Worm (Caenorhabditis elegans) whole organism, young adult: ENCODE results near the gene Y7A5A.8.

Experiments
- B0035.1 ChIP-seq: sonication (generic microtip); optimal IDR thresholded peaks from 2 replicates; lab custom pipeline; 2016; ENCODE audit warnings: missing genetic modification characterization, mild to moderate bottlenecking, missing compliant biosample characterization, missing genotype, missing genetic modification reagents
- B0261.1 ChIP-seq: sonication (generic microtip); optimal IDR thresholded peaks from 2 replicates; lab custom pipeline; 2016; ENCODE audit warnings: mild to moderate bottlenecking, missing genetic modification characterization, moderate library complexity, missing compliant biosample characterization
- B0336.3 ChIP-seq: fragments of 200-800 bp; sonication (Bioruptor generic); IDR thresholded peaks from 2 replicates; pipeline ENCODE4 v1.3.6; 2022; ENCODE audit warnings: missing genetic modification characterization, missing compliant biosample characterization
- C17E4.6 ChIP-seq: fragments of 200-800 bp; sonication (Bioruptor generic); IDR thresholded peaks from 2 replicates; pipeline ENCODE4 v1.3.6; 2022; ENCODE audit warnings: missing genetic modification reagents, missing genetic modification characterization, missing compliant biosample characterization
- F33H1.4 ChIP-seq: fragments of 200-800 bp; sonication (Bioruptor generic); IDR thresholded peaks from 2 replicates; pipeline ENCODE4 v1.3.6; 2022; ENCODE audit warnings: missing genetic modification reagents, missing genetic modification characterization, missing compliant biosample characterization
- F39B2.1 ChIP-seq: fragments of 200-800 bp; sonication (Bioruptor generic); IDR thresholded peaks from 2 replicates; pipeline ENCODE4 v1.3.6; 2022; ENCODE audit warnings: missing genetic modification reagents, missing genetic modification characterization, missing compliant biosample characterization
- F55B11.4 ChIP-seq: sonication (generic microtip); optimal IDR thresholded peaks from 2 replicates; lab custom pipeline; 2016; ENCODE audit warnings: missing compliant biosample characterization, missing genetic modification characterization, borderline replicate concordance; ENCODE audit not compliant: insufficient read depth
- F57A8.1 ChIP-seq: fragments of 200-800 bp; sonication (Bioruptor generic); optimal IDR thresholded peaks from 2 replicates; lab custom pipeline; 2018; ENCODE audit warnings: mild to moderate bottlenecking, missing genetic modification characterization, moderate library complexity, missing compliant biosample characterization
- K11D2.4 ChIP-seq: fragments of 200-800 bp; sonication (Bioruptor generic); IDR thresholded peaks from 2 replicates; pipeline ENCODE4 v1.3.6; 2022; ENCODE audit warnings: missing genetic modification reagents, missing genetic modification characterization, missing compliant biosample characterization
- Y53F4B.3 ChIP-seq: fragments of 200-800 bp; sonication (Bioruptor generic); IDR thresholded peaks from 2 replicates; pipeline ENCODE4 v1.3.6; 2022; ENCODE audit warnings: missing genetic modification reagents, missing genetic modification characterization, missing compliant biosample characterization
- Y79H2A.3 ChIP-seq: fragments of 200-800 bp; sonication (Bioruptor generic); conservative IDR thresholded peaks from 2 replicates; pipeline ENCODE4 v1.3.6; 2022; ENCODE audit warnings: missing genetic modification reagents, missing genetic modification characterization, missing compliant biosample characterization
- akir-1 ChIP-seq: fragments of 200-800 bp; sonication (Bioruptor generic); optimal IDR thresholded peaks from 2 replicates; lab custom pipeline; 2018; ENCODE audit warnings: mild to moderate bottlenecking, missing genetic modification characterization, moderate library complexity, missing compliant biosample characterization
- ama-1 ChIP-seq, 3 experiments: fragments of 150-350 bp in 1 of 3; sonication (generic microtip) in 2 of 3; optimal IDR thresholded peaks; 2 replicates each; lab custom pipeline; 2014 to 2018; ENCODE audit warnings: missing biosample characterization in 2 of 3, missing genetic modification characterization in 2 of 3, missing genetic modification reagents in 2 of 3
- aptf-2 ChIP-seq: fragments of 200-800 bp; sonication (Bioruptor generic); conservative IDR thresholded peaks from 2 replicates; pipeline ENCODE4 v1.3.6; 2022; ENCODE audit warnings: missing genetic modification reagents, missing genetic modification characterization, missing compliant biosample characterization
- bed-2 ChIP-seq: fragments of 200-800 bp; sonication (Bioruptor generic); IDR thresholded peaks from 2 replicates; pipeline ENCODE4 v1.3.6; 2022; ENCODE audit warnings: missing genetic modification reagents, missing genetic modification characterization, missing compliant biosample characterization
- cebp-1 ChIP-seq, 2 experiments: fragments of 200-800 bp in 1 of 2; sonication (Bioruptor generic) in 1 of 2; sonication (generic microtip) in 1 of 2; IDR thresholded peaks in 1 of 2; optimal IDR thresholded peaks in 1 of 2; 2 replicates each; pipeline versions ENCODE4 v1.3.6 to Lab custom; 2017 to 2022; ENCODE audit warnings: missing compliant biosample characterization in 2 of 2, missing genetic modification characterization in 2 of 2, mild to moderate bottlenecking in 1 of 2, missing genetic modification reagents in 1 of 2, moderate library complexity in 1 of 2
- ceh-58 ChIP-seq: fragments of 200-800 bp; sonication (Bioruptor generic); IDR thresholded peaks from 2 replicates; pipeline ENCODE4 v1.3.6; 2022; ENCODE audit warnings: missing genetic modification characterization, missing compliant biosample characterization
- ceh-91 ChIP-seq: fragments of 200-800 bp; sonication (Bioruptor generic); IDR thresholded peaks from 2 replicates; pipeline ENCODE4 v1.3.6; 2022; ENCODE audit warnings: missing genetic modification reagents, missing genetic modification characterization, missing compliant biosample characterization
- die-1 ChIP-seq: sonication (generic microtip); optimal IDR thresholded peaks from 2 replicates; lab custom pipeline; 2016; ENCODE audit warnings: missing genotype, mild to moderate bottlenecking, missing genetic modification characterization, missing compliant biosample characterization
- ekl-4 ChIP-seq: fragments of 200-800 bp; sonication (Bioruptor generic); IDR thresholded peaks from 2 replicates; pipeline ENCODE4 v1.3.6; 2022; ENCODE audit warnings: missing genetic modification reagents, missing genetic modification characterization, missing compliant biosample characterization
- ets-4 ChIP-seq: fragments of 200-800 bp; sonication (Bioruptor generic); optimal IDR thresholded peaks from 2 replicates; lab custom pipeline; 2018; ENCODE audit warnings: mild to moderate bottlenecking, missing genetic modification characterization, missing compliant biosample characterization
- hlh-26 ChIP-seq: fragments of 200-800 bp; sonication (Bioruptor generic); conservative IDR thresholded peaks from 2 replicates; pipeline ENCODE4 v1.3.6; 2022; ENCODE audit warnings: missing genetic modification reagents, missing genetic modification characterization, missing compliant biosample characterization
- hmg-1.2 ChIP-seq: fragments of 200-800 bp; sonication (Bioruptor generic); IDR thresholded peaks from 2 replicates; pipeline ENCODE4 v1.3.6; 2022; ENCODE audit warnings: missing genetic modification reagents, missing genetic modification characterization, missing compliant biosample characterization
- hsf-1 ChIP-seq: fragments of 200-800 bp; sonication (Bioruptor generic); IDR thresholded peaks from 2 replicates; pipeline ENCODE4 v1.3.6; 2022; ENCODE audit warnings: missing genetic modification reagents, missing genetic modification characterization, missing compliant biosample characterization
- lin-26 ChIP-seq: fragments of 200-800 bp; sonication (Bioruptor generic); IDR thresholded peaks from 2 replicates; pipeline ENCODE4 v1.3.6; 2022; ENCODE audit warnings: missing genetic modification reagents, missing genetic modification characterization, missing compliant biosample characterization
- lsy-27 ChIP-seq: sonication (generic microtip); optimal IDR thresholded peaks from 2 replicates; lab custom pipeline; 2017; ENCODE audit warnings: missing genetic modification characterization, mild to moderate bottlenecking, missing compliant biosample characterization, antibody characterized with exemption, missing genotype, borderline replicate concordance; ENCODE audit not compliant: insufficient read depth
- madf-10 ChIP-seq: sonication (generic microtip); optimal IDR thresholded peaks from 2 replicates; lab custom pipeline; 2016; ENCODE audit warnings: mild to moderate bottlenecking, missing genetic modification characterization, missing compliant biosample characterization
- madf-6 ChIP-seq: fragments of 200-800 bp; sonication (Bioruptor generic); IDR thresholded peaks from 2 replicates; pipeline ENCODE4 v1.3.6; 2022; ENCODE audit warnings: missing genetic modification reagents, missing genetic modification characterization, missing compliant biosample characterization
- madf-8 ChIP-seq: fragments of 200-800 bp; sonication (Bioruptor generic); conservative IDR thresholded peaks from 2 replicates; pipeline ENCODE4 v1.3.6; 2022; ENCODE audit warnings: missing genetic modification reagents, missing genetic modification characterization, missing compliant biosample characterization
- mel-28 ChIP-seq: sonication (generic microtip); optimal IDR thresholded peaks from 2 replicates; lab custom pipeline; 2016; ENCODE audit warnings: borderline replicate concordance, mild to moderate bottlenecking, missing genetic modification characterization, missing compliant biosample characterization
- mes-4 ChIP-seq: sonication (generic microtip); optimal IDR thresholded peaks from 2 replicates; lab custom pipeline; 2016; ENCODE audit warnings: missing genotype, missing genetic modification characterization, missing compliant biosample characterization
- nfya-1 ChIP-seq: sonication (generic microtip); optimal IDR thresholded peaks from 2 replicates; lab custom pipeline; 2017; ENCODE audit warnings: antibody characterized with exemption, missing compliant biosample characterization, missing genetic modification characterization, borderline replicate concordance; ENCODE audit not compliant: insufficient read depth
- nfyb-1 ChIP-seq: fragments of 200-800 bp; sonication (Bioruptor generic); IDR thresholded peaks from 2 replicates; pipeline ENCODE4 v1.3.6; 2022; ENCODE audit warnings: missing genetic modification reagents, missing genetic modification characterization, missing compliant biosample characterization
- nhr-80 ChIP-seq: sonication (generic microtip); optimal IDR thresholded peaks from 2 replicates; lab custom pipeline; 2016; ENCODE audit warnings: missing genetic modification characterization, missing compliant biosample characterization
- rcor-1 ChIP-seq: fragments of 200-800 bp; sonication (Bioruptor generic); IDR thresholded peaks from 2 replicates; pipeline ENCODE4 v1.3.6; 2022; ENCODE audit warnings: missing genetic modification reagents, missing genetic modification characterization, missing compliant biosample characterization
- rec-8 ChIP-seq, 2 experiments: sonication (generic microtip); optimal IDR thresholded peaks; 2 replicates each; lab custom pipeline; 2016; ENCODE audit warnings: mild to moderate bottlenecking in 2 of 2, missing genetic modification characterization in 2 of 2, missing genetic modification reagents in 2 of 2, missing genotype in 2 of 2, missing biosample characterization in 1 of 2, missing compliant biosample characterization in 1 of 2, moderate library complexity in 1 of 2
- rpc-1 ChIP-seq, 2 experiments: fragments of 150-350 bp in 1 of 2; sonication (generic microtip) in 1 of 2; optimal IDR thresholded peaks; 2 replicates each; lab custom pipeline; 2014 to 2018; ENCODE audit warnings: missing biosample characterization in 1 of 2, missing genetic modification characterization in 1 of 2, missing genetic modification reagents in 1 of 2, missing genotype in 1 of 2
- sea-2 ChIP-seq: fragments of 200-800 bp; sonication (Bioruptor generic); IDR thresholded peaks from 2 replicates; pipeline ENCODE4 v1.3.6; 2022; ENCODE audit warnings: missing genetic modification characterization, missing compliant biosample characterization
- snpc-4 ChIP-seq, 5 experiments: fragments of 150-350 bp in 1 of 5; sonication (generic microtip) in 4 of 5; optimal IDR thresholded peaks; 2 replicates each; lab custom pipeline; 2014 to 2018; ENCODE audit warnings: missing genetic modification characterization in 5 of 5, missing biosample characterization in 3 of 5, antibody characterized with exemption in 2 of 5, mild to moderate bottlenecking in 2 of 5, missing compliant biosample characterization in 2 of 5, missing genotype in 2 of 5, moderate library complexity in 2 of 5, missing genetic modification reagents in 1 of 5
- tbp1 ChIP-seq: fragments of 200-800 bp; sonication (Bioruptor generic); optimal IDR thresholded peaks from 2 replicates; lab custom pipeline; 2018; ENCODE audit warnings: mild to moderate bottlenecking, missing genetic modification characterization, missing compliant biosample characterization
- ztf-25 ChIP-seq: fragments of 200-800 bp; sonication (Bioruptor generic); IDR thresholded peaks from 2 replicates; pipeline ENCODE4 v1.3.6; 2022; ENCODE audit warnings: missing genetic modification reagents, missing genetic modification characterization, missing compliant biosample characterization
- ztf-26 ChIP-seq: sonication (generic microtip); optimal IDR thresholded peaks from 2 replicates; lab custom pipeline; 2017; ENCODE audit warnings: missing genetic modification characterization, missing compliant biosample characterization

Y7A5A.8 gene

DNA sequence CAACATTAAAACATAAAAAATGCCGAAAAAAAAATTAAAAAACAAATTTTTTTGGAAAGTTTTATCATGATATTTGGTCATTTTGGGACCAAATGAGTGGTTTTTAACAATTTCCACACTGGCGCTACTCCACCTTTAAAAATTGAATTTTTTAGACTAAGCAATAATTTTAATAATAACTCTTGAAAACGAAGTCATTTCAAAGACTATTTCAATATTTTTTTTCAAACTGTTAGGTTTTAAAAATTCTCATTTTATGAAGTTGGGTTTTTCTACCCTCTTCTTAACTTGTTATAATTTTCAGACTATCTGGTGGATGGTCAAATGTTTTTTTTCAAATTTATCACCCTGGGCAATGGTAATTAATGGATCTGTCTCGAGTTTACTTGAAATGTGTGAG is at the start of gene Y7A5A.8:
Gene Y7A5A.8, plus strand, starts transcription at position 301 of the 400 bp plus-strand sequence.
- TF ChIP-seq F33H1.4 (GFP tag; lab: Robert Waterston, UW) (no peak), ets-4 (GFP tag; lab: Kevin White, UChicago) (no peak), rpc-1 (optimal IDR thresholded peaks at IDR 0.05; lab: Kevin White, UChicago) (no peak), rpc-1 (tag; optimal IDR thresholded peaks at IDR 0.05; lab: Kevin White, UChicago) (no peak), madf-8 (GFP tag; lab: Robert Waterston, UW) (no peak), B0336.3 (GFP tag; lab: Robert Waterston, UW) (no peak), ceh-58 (GFP tag; lab: Robert Waterston, UW) (no peak), akir-1 (no peak), C17E4.6 (GFP tag; lab: Robert Waterston, UW) (no peak), aptf-2 (GFP tag; lab: Robert Waterston, UW) (no peak), lin-26 (GFP tag; lab: Robert Waterston, UW) (no peak), hmg-1.2 (GFP tag; lab: Robert Waterston, UW) (no peak), sea-2 (GFP tag; lab: Robert Waterston, UW) (no peak), rec-8 (tag; optimal IDR thresholded peaks at IDR 0.05; lab: Kevin White, UChicago) (no peak), mel-28 (tag; lab: Kevin White, UChicago) (no peak), hlh-26 (GFP tag; lab: Robert Waterston, UW) (no peak), F39B2.1 (GFP tag; lab: Robert Waterston, UW) (no peak), F55B11.4 (tag; lab: Kevin White, UChicago) (no peak), Y53F4B.3 (no peak), madf-10 (tag; lab: Kevin White, UChicago) (no peak)

ce11 chrX:15772674-15773073 is 49.6 kb upstream of the Y7A5A.8 start, which contains the start of gene Y7A5A.2:
TSS of gene Y7A5A.2 (minus strand) at chrX:15772735.
- peak; percentile 19; the same call in 1 of the 2 replicates for TF ChIP-seq hmg-1.2 (GFP tag; lab: Robert Waterston, UW)
- TF ChIP-seq madf-6 = no peak
- no peak for TF ChIP-seq nhr-80 (tag; lab: Kevin White, UChicago)

DNA sequence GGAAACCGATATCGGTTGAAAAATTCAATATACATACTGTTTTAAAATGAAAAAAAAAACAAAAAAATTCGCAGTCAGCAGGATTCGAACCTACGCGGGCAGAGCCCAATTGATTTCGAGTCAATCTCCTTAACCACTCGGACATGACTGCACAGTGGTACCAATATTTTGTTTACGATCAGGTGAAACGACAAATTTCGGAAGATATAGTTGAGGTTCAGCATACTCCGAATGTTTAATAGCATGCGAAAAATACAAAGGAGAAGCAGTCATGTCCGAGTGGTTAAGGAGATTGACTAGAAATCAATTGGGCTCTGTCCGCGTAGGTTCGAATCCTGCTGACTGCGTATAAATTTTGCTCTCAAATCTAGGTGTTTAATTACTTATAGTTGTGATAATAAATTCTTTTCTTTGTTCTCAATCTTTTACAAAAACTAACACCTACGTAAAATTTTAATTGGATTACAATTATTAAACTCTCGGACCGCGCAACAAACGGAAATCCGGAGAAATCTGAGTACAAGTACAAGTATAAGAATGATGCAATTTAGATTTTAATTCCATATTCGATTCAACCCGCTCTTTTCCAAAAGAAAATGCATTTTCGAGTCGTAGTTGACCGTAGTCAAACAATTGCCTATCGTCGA is 48.9 kb upstream of the Y7A5A.8 start, which contains the start of gene Y7A5A.13:
Gene Y7A5A.13, plus strand, starts transcription at position 597 of the 647 bp plus-strand sequence.
- TF ChIP-seq bed-2 (GFP tag; lab: Robert Waterston, UW) (no peak), mes-4 (tag; lab: Kevin White, UChicago) (no peak), Y79H2A.3 (GFP tag; lab: Robert Waterston, UW) (0 out of 2 replicates have a peak, but pooled peaks have one; percentile 11), die-1 (tag; lab: Kevin White, UChicago) (peak; percentile 78), ztf-25 (GFP tag; lab: Robert Waterston, UW) (no peak), B0035.1 (peak; percentile 6), cebp-1 (GFP tag; IDR thresholded peaks at IDR 0.05; lab: Robert Waterston, UW) (no peak), cebp-1 (tag; optimal IDR thresholded peaks at IDR 0.05; lab: Kevin White, UChicago) (peak; percentile 30), nfyb-1 (GFP tag; lab: Robert Waterston, UW) (peak; percentile 73), F57A8.1 (GFP tag; lab: Kevin White, UChicago) (no peak), mel-28 (tag; lab: Kevin White, UChicago) (no peak), lsy-27 (tag; lab: Kevin White, UChicago) (no peak), snpc-4 (GFP tag; optimal IDR thresholded peaks at IDR 0.05; lab: Kevin White, UChicago) (peak; percentile 51), snpc-4 (tag; optimal IDR thresholded peaks at IDR 0.05; lab: Kevin White, UChicago) (peak in 3 of 4 experiments; percentile 62 to 78 (median 68)), nfya-1 (tag; lab: Kevin White, UChicago) (no peak), rcor-1 (GFP tag; lab: Robert Waterston, UW) (peak; percentile 54), ama-1 (optimal IDR thresholded peaks at IDR 0.05; lab: Kevin White, UChicago) (no peak), ama-1 (GFP tag; optimal IDR thresholded peaks at IDR 0.05; lab: Kevin White, UChicago) (peak in 1 of 2 experiments; percentile 64), ceh-91 (GFP tag; lab: Robert Waterston, UW) (no peak), tbp1 (GFP tag; lab: Kevin White, UChicago) (peak; percentile 90), B0261.1 (tag; lab: Kevin White, UChicago) (peak; percentile 88), hsf-1 (GFP tag; lab: Robert Waterston, UW) (no peak), K11D2.4 (GFP tag; lab: Robert Waterston, UW) (0 out of 2 replicates have a peak, but pooled peaks have one; percentile 27), ekl-4 (GFP tag; lab: Robert Waterston, UW) (no peak; the same call in 1 of the 2 replicates), ztf-26 (peak; percentile 32)
